Worm (Caenorhabditis elegans) whole organism, midembryonic: Measurements from ENCODE around the gene pck-3.

ENCODE experiments used
- T22C8.4 ChIP-seq: fragments of 200-800 bp; sonication (Bioruptor generic); IDR thresholded peaks from 2 replicates; pipeline ENCODE4 v1.3.6; 2022; ENCODE audit warnings: missing genetic modification characterization, missing compliant biosample characterization
- cog-1 ChIP-seq: sonication (generic microtip); optimal IDR thresholded peaks from 2 replicates; lab custom pipeline; 2016; ENCODE audit warnings: missing genetic modification characterization, missing compliant biosample characterization
- flt-1 ChIP-seq: fragments of 200-800 bp; sonication (Bioruptor generic); IDR thresholded peaks from 2 replicates; pipeline ENCODE4 v1.3.6; 2022; ENCODE audit warnings: missing genetic modification characterization, missing compliant biosample characterization
- klf-2 ChIP-seq: fragments of 200-800 bp; sonication (Bioruptor generic); conservative IDR thresholded peaks from 2 replicates; pipeline ENCODE4 v1.3.6; 2022; ENCODE audit warnings: missing genetic modification reagents, missing genetic modification characterization, missing compliant biosample characterization
- med-1 ChIP-seq: sonication (generic microtip); optimal IDR thresholded peaks from 2 replicates; lab custom pipeline; 2017; ENCODE audit warnings: missing genetic modification characterization, mild to moderate bottlenecking, missing compliant biosample characterization, antibody characterized with exemption, missing genetic modification reagents; ENCODE audit not compliant: insufficient read depth
- ref-1 ChIP-seq: fragments of 200-800 bp; sonication (Bioruptor generic); conservative IDR thresholded peaks from 2 replicates; pipeline ENCODE4 v1.3.6; 2022; ENCODE audit warnings: missing genetic modification reagents, missing genetic modification characterization, missing compliant biosample characterization
- ztf-23 ChIP-seq: fragments of 200-800 bp; sonication (Bioruptor generic); IDR thresholded peaks from 2 replicates; pipeline ENCODE4 v1.3.6; 2022; ENCODE audit warnings: missing genetic modification reagents, missing genetic modification characterization, missing compliant biosample characterization
- ztf-29 ChIP-seq: fragments of 200-800 bp; sonication (Bioruptor generic); IDR thresholded peaks from 2 replicates; pipeline ENCODE4 v1.3.6; 2022; ENCODE audit warnings: missing genetic modification reagents, missing genetic modification characterization, missing compliant biosample characterization

DNA sequence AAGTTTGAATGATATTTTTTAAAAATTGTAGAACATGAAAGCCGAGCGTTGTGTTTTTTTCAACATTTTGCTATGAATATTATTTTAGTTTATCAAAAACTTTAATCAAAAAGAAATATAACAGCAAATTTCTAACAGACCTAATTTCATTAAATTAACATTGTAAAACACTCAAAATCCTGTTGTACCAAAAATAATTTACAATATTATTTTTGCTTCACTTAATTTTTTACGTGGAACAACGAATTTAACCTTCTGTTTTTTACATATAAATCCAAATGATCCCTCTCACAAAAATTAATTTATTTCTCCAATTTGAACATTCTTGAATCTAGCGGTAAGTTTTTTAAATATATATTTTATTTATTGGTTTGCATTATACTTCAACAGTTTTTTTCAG lies 37.6 kb downstream of the pck-3 start, which contains the start of gene H32C10.1:
- TF ChIP-seq flt-1 (GFP tag; lab: Robert Waterston, UW) = no peak
- TF ChIP-seq klf-2 (GFP tag; lab: Robert Waterston, UW) = no peak
- TF ChIP-seq T22C8.4 (GFP tag; lab: Robert Waterston, UW) = no peak
- TF ChIP-seq cog-1 (tag; lab: Kevin White, UChicago) = no peak
- no peak for TF ChIP-seq med-1 (GFP tag; lab: Kevin White, UChicago)
- TF ChIP-seq ref-1 (GFP tag; lab: Robert Waterston, UW) = no peak
- no peak for TF ChIP-seq ztf-23 (GFP tag; lab: Robert Waterston, UW)
- no peak for TF ChIP-seq ztf-29 (GFP tag; lab: Robert Waterston, UW)
